Worm (Caenorhabditis elegans): Measurements from ENCODE around the gene C01G10.1.
A peak's percentile ranks its signal among the peaks of the same experiment; 100 is the strongest.

The C01G10.1 gene

DNA sequence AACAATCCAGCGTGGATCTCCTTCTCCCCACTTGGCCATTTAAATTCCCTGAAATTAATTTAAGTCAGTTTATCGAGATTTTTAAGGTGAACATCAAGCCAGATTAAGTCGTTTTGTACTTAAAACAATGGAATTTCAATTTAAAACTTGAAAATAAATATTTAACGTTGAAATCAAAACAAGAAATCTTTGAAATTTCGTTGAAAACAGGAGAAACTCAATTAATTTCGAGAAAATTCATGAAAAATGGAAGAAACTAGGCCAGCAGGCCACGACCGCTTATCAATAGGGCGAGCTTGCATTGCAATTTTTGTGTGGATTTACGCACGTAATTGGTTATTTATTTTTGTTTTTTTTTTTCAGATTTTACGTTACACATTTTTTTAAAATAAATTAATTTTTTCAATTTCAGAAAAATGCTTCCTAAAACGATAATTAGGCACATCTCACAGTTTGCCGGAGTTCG lies 14.2 kb upstream of the C01G10.1 start, which contains the start of the genes ahsa-1 and C01G10.7 (continued):
- TF ChIP-seq R02D3.7 (tag; optimal IDR thresholded peaks at IDR 0.05), result peak; percentile 89
- no peak for TF ChIP-seq mxl-2 (GFP tag; conservative IDR thresholded peaks at IDR 0.05)
- peak; percentile 54; the same call in 1 of the 2 replicates for TF ChIP-seq pha-4 (GFP tag; IDR thresholded peaks at IDR 0.05)
- TF ChIP-seq pha-4 (tag; optimal IDR thresholded peaks at IDR 0.05), result peak; percentile 97
- TF ChIP-seq nhr-25 (tag; optimal IDR thresholded peaks at IDR 0.05; ENCODE audit: borderline replicate concordance, insufficient read depth), result no peak
- peak; percentile 84 for TF ChIP-seq dpl-1 (GFP tag; optimal IDR thresholded peaks at IDR 0.05)
- no peak for TF ChIP-seq D1046.2 (GFP tag; IDR thresholded peaks at IDR 0.05)
- TF ChIP-seq ceh-28 (tag; optimal IDR thresholded peaks at IDR 0.05), result no peak
- peak; percentile 58; the same call in 1 of the 2 replicates for TF ChIP-seq tra-1 (GFP tag; IDR thresholded peaks at IDR 0.05)
- peak; percentile 72 for TF ChIP-seq pqm-1 (tag; optimal IDR thresholded peaks at IDR 0.05)
- peak; percentile 79 for TF ChIP-seq hmg-1.1 (GFP tag; IDR thresholded peaks at IDR 0.05)
- no peak for TF ChIP-seq lir-3 (tag; optimal IDR thresholded peaks at IDR 0.05)
- 0 out of 2 replicates have a peak, but pooled peaks have one; percentile 32 for TF ChIP-seq zfp-3 (GFP tag; conservative IDR thresholded peaks at IDR 0.05)
- TF ChIP-seq arid-1 (GFP tag; conservative IDR thresholded peaks at IDR 0.05), result 0 out of 2 replicates have a peak, but pooled peaks have one; percentile 46
- TF ChIP-seq egl-27 (tag; optimal IDR thresholded peaks at IDR 0.05), result no peak
- no peak for TF ChIP-seq daf-19 (GFP tag; conservative IDR thresholded peaks at IDR 0.05)
- no peak for TF ChIP-seq aly-2 (tag; optimal IDR thresholded peaks at IDR 0.05)
- no peak for TF ChIP-seq unc-62 (GFP tag; optimal IDR thresholded peaks at IDR 0.05 in 1 of 2)
- TF ChIP-seq unc-62 (tag; optimal IDR thresholded peaks at IDR 0.05), result no peak
- TF ChIP-seq F26F4.8 (GFP tag; conservative IDR thresholded peaks at IDR 0.05), result no peak
- no peak for TF ChIP-seq fos-1 (tag; optimal IDR thresholded peaks at IDR 0.05)
- TF ChIP-seq egl-43 (GFP tag; IDR thresholded peaks at IDR 0.05), result no peak
- TF ChIP-seq ceh-32 (tag; optimal IDR thresholded peaks at IDR 0.05; ENCODE audit: poor library complexity), result no peak
- no peak for TF ChIP-seq nhr-111 (GFP tag; optimal IDR thresholded peaks at IDR 0.05)
- peak; percentile 98 for TF ChIP-seq unc-130 (GFP tag; optimal IDR thresholded peaks at IDR 0.05)
- TF ChIP-seq rbr-2 (tag; optimal IDR thresholded peaks at IDR 0.05), result peak; percentile 87
- TF ChIP-seq lim-7 (GFP tag; IDR thresholded peaks at IDR 0.05), result no peak
- TF ChIP-seq zip-11 (GFP tag; IDR thresholded peaks at IDR 0.05), result no peak
- TF ChIP-seq daf-16 (GFP tag; optimal IDR thresholded peaks at IDR 0.05), result peak in 1 of 2 experiments; percentile 72
- TF ChIP-seq daf-16 (tag; optimal IDR thresholded peaks at IDR 0.05), result no peak
- no peak for TF ChIP-seq F10B5.3 (tag; optimal IDR thresholded peaks at IDR 0.05)
- no peak for TF ChIP-seq F44E2.7 (GFP tag; IDR thresholded peaks at IDR 0.05)
- no peak for TF ChIP-seq sdz-12 (GFP tag; optimal IDR thresholded peaks at IDR 0.05)
- no peak for TF ChIP-seq spr-3 (GFP tag; optimal IDR thresholded peaks at IDR 0.05)
- no peak for TF ChIP-seq zag-1 (tag; optimal IDR thresholded peaks at IDR 0.05)
- TF ChIP-seq ZK546.5 (tag; optimal IDR thresholded peaks at IDR 0.05), result no peak
- no peak for TF ChIP-seq nhr-76 (tag; optimal IDR thresholded peaks at IDR 0.05)
- no peak for TF ChIP-seq ceh-62 (tag; optimal IDR thresholded peaks at IDR 0.05)
- peak; percentile 56 for TF ChIP-seq F49E8.2 (tag; optimal IDR thresholded peaks at IDR 0.05; ENCODE audit: borderline replicate concordance)
- TF ChIP-seq dmd-8 (GFP tag; IDR thresholded peaks at IDR 0.05), result no peak
- TF ChIP-seq snpc-1.2 (GFP tag; IDR thresholded peaks at IDR 0.05), result no peak
- TF ChIP-seq hif-1 (tag; optimal IDR thresholded peaks at IDR 0.05), result peak; percentile 60 to 98
- TF ChIP-seq Y75B8A.6 (GFP tag; IDR thresholded peaks at IDR 0.05), result no peak
- TF ChIP-seq skn-1 (tag; optimal IDR thresholded peaks at IDR 0.05), result no peak
- TF ChIP-seq lsy-2 (tag; optimal IDR thresholded peaks at IDR 0.05), result peak; percentile 64 to 94
- TF ChIP-seq lin-15B (tag; optimal IDR thresholded peaks at IDR 0.05), result peak; percentile 91
- peak; percentile 74 for TF ChIP-seq hlh-11 (tag; optimal IDR thresholded peaks at IDR 0.05)
- TF ChIP-seq daf-12 (tag; optimal IDR thresholded peaks at IDR 0.05), result no peak
- TF ChIP-seq lin-29 (GFP tag; IDR thresholded peaks at IDR 0.05), result no peak
- TF ChIP-seq ceh-44 (GFP tag; IDR thresholded peaks at IDR 0.05), result peak; percentile 72; the same call in 1 of the 2 replicates
- TF ChIP-seq unc-39 (tag; optimal IDR thresholded peaks at IDR 0.05), result no peak
- TF ChIP-seq jun-1 (tag; optimal IDR thresholded peaks at IDR 0.05), result no peak
